Worm (Caenorhabditis elegans) whole organism, dauer: ENCODE results near the gene F57F4.1.

Experiments used
- unc-62 ChIP-seq: sonication (generic microtip); optimal IDR thresholded peaks from 2 replicates; lab custom pipeline; 2017; ENCODE audit warnings: missing biosample characterization, missing genetic modification reagents, missing genetic modification characterization

F57F4.1 gene

ce11 chrV:6390163-6390562, at the start of gene F57F4.1:
F57F4.1 (plus strand) TSS chrV:6390463.
- no peak for TF ChIP-seq unc-62 (GFP tag; lab: Kevin White, UChicago)

ce11 chrV:6341078-6341638, 49.1 kb upstream of the F57F4.1 start:
- TF ChIP-seq unc-62 (GFP tag; lab: Kevin White, UChicago): no peak

DNA sequence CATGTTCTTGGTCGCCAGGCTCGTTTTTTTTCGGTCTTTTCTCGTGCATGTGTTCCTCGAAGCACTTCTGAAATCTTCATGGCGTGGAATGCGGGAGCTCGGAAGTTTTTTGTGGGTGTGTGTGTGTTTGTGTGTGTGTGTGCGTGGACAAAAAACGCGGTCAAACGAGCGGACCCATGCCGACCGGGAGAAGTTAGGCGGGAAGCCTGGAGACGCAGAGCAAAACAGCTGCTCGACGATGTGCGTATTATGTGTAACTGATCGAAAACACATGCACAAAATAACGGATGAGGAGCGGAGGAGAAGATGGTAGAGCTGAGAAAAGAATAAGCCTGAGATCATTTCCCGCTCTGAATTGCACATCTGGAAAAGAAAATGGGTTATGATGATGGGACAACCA, 47.8 kb upstream of the F57F4.1 start:
- TF ChIP-seq unc-62 (GFP tag; lab: Kevin White, UChicago): no peak

- no peak for TF ChIP-seq unc-62 (GFP tag; lab: Kevin White, UChicago)
Measured at ce11 chrV:6344531-6345171, 45.6 kb upstream of the F57F4.1 start.

- TF ChIP-seq unc-62 (GFP tag; lab: Kevin White, UChicago): no peak
Measured at ce11 chrV:6346043-6346618, 44.1 kb upstream of the F57F4.1 start.

ce11 chrV:6346906-6347305, 43.4 kb upstream of the F57F4.1 start:
- no peak for TF ChIP-seq unc-62 (GFP tag; lab: Kevin White, UChicago)

DNA sequence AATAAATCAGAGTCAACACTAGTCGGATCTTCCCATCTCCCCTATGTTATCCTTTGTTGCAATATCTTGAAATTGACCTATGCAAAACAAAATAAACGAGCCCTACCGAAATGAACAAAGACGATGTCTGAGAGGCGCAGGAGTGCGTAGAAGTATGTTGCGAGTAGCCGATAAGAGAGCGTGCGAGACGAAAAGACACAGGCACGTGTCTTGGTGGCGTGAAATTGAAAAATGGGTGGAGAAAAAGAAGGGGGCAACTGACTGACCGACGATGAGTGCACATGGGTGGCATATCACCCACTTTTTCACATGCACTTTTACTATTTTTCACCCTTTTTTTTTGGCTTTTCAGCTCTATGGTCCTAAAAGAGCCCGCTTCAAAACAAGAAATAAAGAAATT, 42.1 kb upstream of the F57F4.1 start:
- no peak for TF ChIP-seq unc-62 (GFP tag; lab: Kevin White, UChicago)

DNA sequence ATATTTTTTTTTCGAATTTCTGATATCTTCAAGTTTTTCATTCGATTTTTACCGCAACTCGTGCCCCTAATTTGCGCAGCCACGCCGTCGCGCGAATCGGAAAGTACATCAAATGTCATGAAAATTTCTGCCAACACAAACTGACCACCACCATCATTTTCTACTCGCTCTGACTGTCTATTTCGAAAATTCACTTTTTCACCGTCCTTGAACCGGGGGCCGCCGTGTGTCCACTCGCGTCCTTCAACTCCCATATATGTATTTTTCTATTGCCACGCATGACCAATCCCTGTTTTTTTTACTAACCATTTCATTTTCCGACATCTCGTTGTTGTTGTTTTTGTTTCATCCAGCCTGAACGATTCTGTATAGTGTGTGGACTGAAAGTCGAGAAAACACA, 40.7 kb upstream of the F57F4.1 start:
- no peak for TF ChIP-seq unc-62 (GFP tag; lab: Kevin White, UChicago)

DNA sequence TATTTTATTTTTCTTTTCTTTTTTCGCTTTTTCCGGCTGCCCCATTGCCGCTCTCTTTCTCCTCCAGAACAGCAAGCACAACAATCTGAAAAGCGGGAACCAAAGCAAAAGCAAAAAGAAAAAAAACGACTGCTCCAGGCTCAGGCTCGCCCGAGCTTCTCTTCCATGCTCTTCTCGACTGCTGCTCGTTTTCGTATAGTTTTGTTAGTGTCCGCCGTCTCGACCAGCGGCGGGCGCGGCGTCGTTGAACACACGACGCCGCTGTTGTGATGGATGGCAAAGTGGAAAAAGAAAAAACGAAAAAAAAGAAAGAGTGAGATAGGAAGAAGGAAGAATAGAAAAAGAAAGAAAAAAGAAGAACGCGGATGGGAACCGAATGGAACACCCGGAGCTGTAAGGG, 40.2 kb upstream of the F57F4.1 start:
- TF ChIP-seq unc-62 (GFP tag; lab: Kevin White, UChicago): no peak

- no peak for TF ChIP-seq unc-62 (GFP tag; lab: Kevin White, UChicago)
Measured at ce11 chrV:6351122-6351521, 39.1 kb upstream of the F57F4.1 start.

DNA sequence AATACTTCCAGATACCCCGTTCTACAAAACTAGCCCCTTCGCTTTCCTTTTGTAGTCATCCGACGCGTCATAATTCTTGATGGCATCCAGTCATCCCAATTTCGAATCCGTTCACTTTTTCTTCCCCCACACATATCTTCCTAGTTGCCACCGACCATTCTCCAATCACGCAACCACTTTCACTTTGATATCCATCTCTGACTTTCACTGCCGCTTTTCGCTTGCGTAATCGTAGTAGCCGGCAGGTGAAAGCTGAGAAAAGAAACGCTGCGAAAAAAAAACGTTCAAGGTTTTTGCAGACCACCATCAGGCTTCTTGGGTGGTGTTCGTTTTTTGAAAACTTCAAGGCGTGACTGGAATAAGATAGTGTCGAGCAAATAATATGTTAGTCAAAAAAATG, 37.9 kb upstream of the F57F4.1 start:
- no peak for TF ChIP-seq unc-62 (GFP tag; lab: Kevin White, UChicago)

DNA sequence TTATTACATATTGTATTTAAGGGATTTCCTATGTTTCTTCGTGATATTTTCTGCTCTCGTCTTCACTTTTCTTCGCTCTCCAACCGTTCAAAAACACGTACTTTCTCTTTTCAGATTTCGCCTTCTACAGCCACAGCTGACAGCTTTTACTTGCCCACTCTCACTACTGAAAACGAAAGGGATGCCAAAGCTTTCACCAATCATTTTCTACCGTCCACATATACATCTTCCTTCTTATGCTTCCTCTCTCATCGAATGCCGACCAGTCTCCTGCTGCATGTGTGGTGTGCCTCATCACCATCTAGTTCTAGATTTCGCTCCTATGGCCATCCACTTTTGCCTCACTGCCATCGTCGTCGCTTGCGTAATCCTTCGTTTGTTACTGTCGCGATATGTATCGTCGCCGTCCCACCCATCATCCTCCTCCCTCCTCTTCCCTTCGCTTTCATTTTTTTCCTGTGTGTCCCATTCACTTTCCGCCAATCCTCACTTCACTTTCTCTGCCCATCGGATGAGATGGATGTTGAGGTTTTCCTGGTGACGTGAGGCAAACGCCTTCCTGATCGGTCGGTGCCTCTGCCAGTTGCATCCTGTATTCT, 37.0 kb upstream of the F57F4.1 start:
- TF ChIP-seq unc-62 (GFP tag; lab: Kevin White, UChicago): no peak

- no peak for TF ChIP-seq unc-62 (GFP tag; lab: Kevin White, UChicago)
Measured at ce11 chrV:6354202-6354601, 36.1 kb upstream of the F57F4.1 start.

DNA sequence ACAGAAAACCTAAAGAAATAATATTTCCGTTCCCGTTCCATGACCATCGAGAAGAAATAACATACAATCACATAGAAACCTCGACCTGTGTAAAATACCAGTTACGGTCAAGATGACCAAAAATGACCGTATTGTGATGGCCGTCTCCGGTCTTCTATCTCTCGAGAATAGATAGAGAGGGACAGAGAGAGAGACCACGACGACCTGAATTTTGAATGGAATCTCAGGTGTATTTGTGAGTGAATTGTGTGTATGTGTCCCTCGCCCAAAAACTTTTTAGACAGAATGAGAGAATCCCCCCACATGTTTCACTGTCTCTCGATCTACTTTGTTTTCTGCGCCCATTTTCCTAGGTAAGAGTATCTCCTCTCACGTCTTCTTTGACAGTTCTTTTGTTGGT, 35.5 kb upstream of the F57F4.1 start:
- TF ChIP-seq unc-62 (GFP tag; lab: Kevin White, UChicago): no peak

- no peak for TF ChIP-seq unc-62 (GFP tag; lab: Kevin White, UChicago)
Measured at ce11 chrV:6355412-6355811, 34.9 kb upstream of the F57F4.1 start.

DNA sequence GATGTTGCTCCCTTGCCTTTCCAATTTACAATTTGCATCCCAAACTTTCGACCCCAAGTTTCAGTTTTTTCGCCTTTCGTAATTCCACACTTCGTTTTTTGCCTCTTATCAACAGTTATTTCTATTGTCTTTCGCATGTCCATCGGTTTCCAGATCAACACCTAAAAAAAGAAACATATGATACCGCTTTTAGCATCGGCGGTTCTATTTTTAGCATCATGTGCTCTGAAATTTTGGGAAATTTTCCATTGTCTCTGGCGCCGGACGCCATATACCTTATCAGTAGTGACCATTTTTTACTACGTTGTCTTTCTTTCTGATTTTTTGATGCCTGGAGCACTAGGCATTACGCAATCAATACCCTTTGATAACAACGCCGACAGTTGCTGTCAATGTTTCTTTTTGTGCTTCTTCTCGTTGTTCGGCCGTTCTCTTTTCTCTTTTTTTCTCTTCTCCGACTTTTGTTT, 34.3 kb upstream of the F57F4.1 start, which contains the start of gene bcl-11:
Gene bcl-11 (plus strand): TSS at position 51 of the 467 bp plus-strand sequence.
- TF ChIP-seq unc-62 (GFP tag; lab: Kevin White, UChicago): no peak
